Worm (Caenorhabditis elegans) whole organism, midembryonic: ENCODE results near the gene Y14H12A.1.

Experiments
- T22C8.4 ChIP-seq: fragments of 200-800 bp; sonication (Bioruptor generic); IDR thresholded peaks from 2 replicates; pipeline ENCODE4 v1.3.6; 2022; ENCODE audit warnings: missing genetic modification characterization, missing compliant biosample characterization
- cog-1 ChIP-seq: sonication (generic microtip); optimal IDR thresholded peaks from 2 replicates; lab custom pipeline; 2016; ENCODE audit warnings: missing genetic modification characterization, missing compliant biosample characterization
- flt-1 ChIP-seq: fragments of 200-800 bp; sonication (Bioruptor generic); IDR thresholded peaks from 2 replicates; pipeline ENCODE4 v1.3.6; 2022; ENCODE audit warnings: missing genetic modification characterization, missing compliant biosample characterization
- klf-2 ChIP-seq: fragments of 200-800 bp; sonication (Bioruptor generic); conservative IDR thresholded peaks from 2 replicates; pipeline ENCODE4 v1.3.6; 2022; ENCODE audit warnings: missing genetic modification reagents, missing genetic modification characterization, missing compliant biosample characterization
- med-1 ChIP-seq: sonication (generic microtip); optimal IDR thresholded peaks from 2 replicates; lab custom pipeline; 2017; ENCODE audit warnings: missing genetic modification characterization, mild to moderate bottlenecking, missing compliant biosample characterization, antibody characterized with exemption, missing genetic modification reagents; ENCODE audit not compliant: insufficient read depth
- ref-1 ChIP-seq: fragments of 200-800 bp; sonication (Bioruptor generic); conservative IDR thresholded peaks from 2 replicates; pipeline ENCODE4 v1.3.6; 2022; ENCODE audit warnings: missing genetic modification reagents, missing genetic modification characterization, missing compliant biosample characterization
- tab-1 ChIP-seq: fragments of 200-800 bp; sonication (Bioruptor generic); IDR thresholded peaks from 2 replicates; pipeline ENCODE4 v1.3.6; 2022; ENCODE audit warnings: missing genetic modification characterization, missing compliant biosample characterization
- ztf-23 ChIP-seq: fragments of 200-800 bp; sonication (Bioruptor generic); IDR thresholded peaks from 2 replicates; pipeline ENCODE4 v1.3.6; 2022; ENCODE audit warnings: missing genetic modification reagents, missing genetic modification characterization, missing compliant biosample characterization
- ztf-29 ChIP-seq: fragments of 200-800 bp; sonication (Bioruptor generic); IDR thresholded peaks from 2 replicates; pipeline ENCODE4 v1.3.6; 2022; ENCODE audit warnings: missing genetic modification reagents, missing genetic modification characterization, missing compliant biosample characterization

DNA sequence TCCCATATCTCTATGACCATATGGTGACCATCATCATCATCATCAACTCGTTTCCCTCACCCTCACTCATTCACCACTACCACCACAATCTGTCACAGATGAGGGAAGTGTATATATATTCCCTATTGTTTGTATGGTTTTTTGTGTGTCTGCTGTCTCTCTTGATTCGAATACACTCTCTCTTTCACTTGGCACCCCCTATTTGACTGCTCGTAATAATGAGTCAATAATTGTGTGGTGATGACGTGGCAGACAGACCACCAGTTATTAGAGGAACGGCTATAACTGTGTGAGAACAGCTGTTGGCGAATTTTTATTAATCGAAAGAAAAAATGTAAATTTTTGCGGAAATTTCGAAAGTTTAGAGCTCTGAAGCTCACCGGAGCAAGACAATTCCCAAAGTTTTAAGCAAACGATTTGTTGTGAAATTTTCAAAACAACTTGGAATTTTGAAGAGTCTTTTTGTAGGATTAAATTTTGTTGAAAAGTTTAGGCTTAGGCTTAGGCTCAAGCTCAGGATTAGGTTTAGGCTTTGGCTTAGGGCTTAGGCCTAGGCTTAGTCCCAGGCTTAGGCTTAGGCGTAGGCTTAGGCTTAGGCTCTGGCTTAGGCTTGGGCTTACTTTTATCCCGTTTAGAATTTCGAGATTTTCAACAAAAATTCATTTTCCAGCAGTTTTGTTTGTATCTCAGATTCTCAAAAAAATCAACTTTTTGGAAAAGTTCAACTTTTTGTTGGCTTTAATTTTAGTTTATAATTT, 35.4 kb upstream of the Y14H12A.1 start:
- TF ChIP-seq tab-1 (GFP tag; lab: Robert Waterston, UW) (no peak), ztf-29 (GFP tag; lab: Robert Waterston, UW) (peak; percentile 75; the same call in 1 of the 2 replicates), ztf-23 (GFP tag; lab: Robert Waterston, UW) (no peak), klf-2 (no peak), flt-1 (no peak), ref-1 (GFP tag; lab: Robert Waterston, UW) (no peak), T22C8.4 (no peak), med-1 (GFP tag; lab: Kevin White, UChicago) (no peak), cog-1 (tag; lab: Kevin White, UChicago) (no peak)
